Worm (Caenorhabditis elegans) whole organism, L3 larva: Measurements from ENCODE around the gene str-178.

Experiments
- R02D3.7 ChIP-seq: fragments of 150-350 bp; optimal IDR thresholded peaks from 2 replicates; lab custom pipeline; 2014; ENCODE audit warnings: missing biosample characterization, missing genetic modification characterization
- ZK546.5 ChIP-seq: sonication (generic microtip); optimal IDR thresholded peaks from 2 replicates; lab custom pipeline; 2017; ENCODE audit warnings: missing biosample characterization, missing genetic modification characterization
- aly-2 ChIP-seq: fragments of 150-350 bp; optimal IDR thresholded peaks from 2 replicates; lab custom pipeline; 2014; ENCODE audit warnings: missing biosample characterization, missing genetic modification characterization
- ama-1 ChIP-seq: fragments of 150-350 bp; optimal IDR thresholded peaks from 2 replicates; lab custom pipeline; 2018
- ceh-16 ChIP-seq: sonication (generic microtip); optimal IDR thresholded peaks from 2 replicates; lab custom pipeline; 2017; ENCODE audit warnings: missing biosample characterization, missing genetic modification characterization
- ceh-9 ChIP-seq: sonication (generic microtip); optimal IDR thresholded peaks from 2 replicates; lab custom pipeline; 2018; ENCODE audit warnings: missing biosample characterization, missing genetic modification characterization
- daf-12 ChIP-seq: fragments of 150-350 bp; optimal IDR thresholded peaks from 2 replicates; lab custom pipeline; 2014; ENCODE audit warnings: missing biosample characterization, missing genetic modification reagents, missing genetic modification characterization
- egl-27 ChIP-seq: sonication (generic microtip); optimal IDR thresholded peaks from 4 replicates; lab custom pipeline; 2017; ENCODE audit warnings: missing biosample characterization, missing genetic modification reagents, missing genetic modification characterization
- egl-5 ChIP-seq: fragments of 150-350 bp; optimal IDR thresholded peaks from 2 replicates; lab custom pipeline; 2017; ENCODE audit warnings: missing biosample characterization, missing genetic modification reagents, missing genetic modification characterization, inconsistent platforms
- elt-1 ChIP-seq: fragments of 150-350 bp; optimal IDR thresholded peaks from 2 replicates; lab custom pipeline; 2014; ENCODE audit warnings: missing biosample characterization, missing genetic modification characterization
- elt-2 ChIP-seq: sonication (generic microtip); optimal IDR thresholded peaks from 2 replicates; lab custom pipeline; 2016; ENCODE audit warnings: missing genetic modification reagents, mild to moderate bottlenecking, missing genetic modification characterization, missing compliant biosample characterization
- elt-3 ChIP-seq, 3 experiments: fragments of 150-350 bp in 1 of 3; sonication (generic microtip) in 2 of 3; optimal IDR thresholded peaks; 2 replicates in 2 of 3; 4 replicates in 1 of 3; lab custom pipeline; 2014 to 2017; ENCODE audit warnings: missing biosample characterization in 3 of 3, missing genetic modification characterization in 3 of 3
- eor-1 ChIP-seq, 2 experiments: fragments of 150-350 bp; optimal IDR thresholded peaks; 2 replicates each; lab custom pipeline; 2014 to 2018; ENCODE audit warnings: missing biosample characterization in 2 of 2, missing genetic modification characterization in 2 of 2
- fkh-10 ChIP-seq: sonication (generic microtip); optimal IDR thresholded peaks from 2 replicates; lab custom pipeline; 2017; ENCODE audit warnings: missing biosample characterization, missing genetic modification reagents, missing genetic modification characterization
- fkh-2 ChIP-seq: fragments of 150-350 bp; optimal IDR thresholded peaks from 2 replicates; lab custom pipeline; 2014; ENCODE audit warnings: missing biosample characterization, missing genetic modification reagents, missing genetic modification characterization
- fos-1 ChIP-seq: fragments of 150-350 bp; optimal IDR thresholded peaks from 2 replicates; lab custom pipeline; 2014; ENCODE audit warnings: missing biosample characterization, missing genetic modification characterization
- hmg-11 ChIP-seq: sonication (generic microtip); optimal IDR thresholded peaks from 2 replicates; lab custom pipeline; 2016; ENCODE audit warnings: missing genetic modification characterization, missing compliant biosample characterization
- jun-1 ChIP-seq: fragments of 150-350 bp; optimal IDR thresholded peaks from 2 replicates; lab custom pipeline; 2014; ENCODE audit warnings: missing biosample characterization, missing genetic modification reagents, missing genetic modification characterization
- lin-15B ChIP-seq: fragments of 150-350 bp; optimal IDR thresholded peaks from 2 replicates; lab custom pipeline; 2014; ENCODE audit warnings: missing biosample characterization, missing genetic modification characterization
- lin-39 ChIP-seq: fragments of 150-350 bp; optimal IDR thresholded peaks from 2 replicates; lab custom pipeline; 2018; ENCODE audit warnings: missing biosample characterization, missing genetic modification reagents, missing genetic modification characterization
- lsy-12 ChIP-seq: sonication (generic microtip); optimal IDR thresholded peaks from 2 replicates; lab custom pipeline; 2016; ENCODE audit warnings: mild to moderate bottlenecking, missing genetic modification characterization, missing compliant biosample characterization
- mdl-1 ChIP-seq: fragments of 150-350 bp; optimal IDR thresholded peaks from 2 replicates; lab custom pipeline; 2014; ENCODE audit warnings: missing biosample characterization, missing genetic modification characterization
- nfya-1 ChIP-seq: sonication (generic microtip); optimal IDR thresholded peaks from 2 replicates; lab custom pipeline; 2017; ENCODE audit warnings: missing genetic modification characterization, mild to moderate bottlenecking, missing compliant biosample characterization, antibody characterized with exemption, moderate library complexity; ENCODE audit not compliant: insufficient read depth
- nhr-11 ChIP-seq: fragments of 150-350 bp; optimal IDR thresholded peaks from 2 replicates; lab custom pipeline; 2014; ENCODE audit warnings: missing biosample characterization, missing genetic modification characterization
- nhr-25 ChIP-seq: sonication (generic microtip); optimal IDR thresholded peaks from 2 replicates; lab custom pipeline; 2017; ENCODE audit warnings: missing biosample characterization, missing genetic modification characterization
- nhr-28 ChIP-seq: fragments of 150-350 bp; optimal IDR thresholded peaks from 2 replicates; lab custom pipeline; 2014; ENCODE audit warnings: missing biosample characterization, missing genetic modification characterization
- nhr-43 ChIP-seq: sonication (generic microtip); optimal IDR thresholded peaks from 2 replicates; lab custom pipeline; 2016; ENCODE audit warnings: mild to moderate bottlenecking, missing genetic modification characterization, missing compliant biosample characterization; ENCODE audit not compliant: poor library complexity, severe bottlenecking
- nhr-67 ChIP-seq: fragments of 150-350 bp; optimal IDR thresholded peaks from 2 replicates; lab custom pipeline; 2014; ENCODE audit warnings: missing biosample characterization, missing genetic modification characterization
- nhr-76 ChIP-seq: fragments of 150-350 bp; sonication (generic microtip); optimal IDR thresholded peaks from 5 replicates; lab custom pipeline; 2014; ENCODE audit warnings: missing biosample characterization, missing genetic modification characterization
- nhr-77 ChIP-seq: fragments of 150-350 bp; optimal IDR thresholded peaks from 2 replicates; lab custom pipeline; 2014; ENCODE audit warnings: missing biosample characterization, missing genetic modification characterization
- pha-4 ChIP-seq: fragments of 150-350 bp; optimal IDR thresholded peaks from 2 replicates; lab custom pipeline; 2014; ENCODE audit warnings: missing biosample characterization, missing genetic modification reagents, missing genetic modification characterization
- snpc-4 ChIP-seq: fragments of 150-350 bp; optimal IDR thresholded peaks from 2 replicates; lab custom pipeline; 2014; ENCODE audit warnings: missing biosample characterization, missing genetic modification characterization
- tbx-2 ChIP-seq: sonication (generic microtip); optimal IDR thresholded peaks from 2 replicates; lab custom pipeline; 2016; ENCODE audit warnings: mild to moderate bottlenecking, missing genetic modification characterization, missing compliant biosample characterization
- unc-39 ChIP-seq: sonication (generic microtip); optimal IDR thresholded peaks from 4 replicates; lab custom pipeline; 2017; ENCODE audit warnings: missing biosample characterization, missing genetic modification characterization
- unc-62 ChIP-seq: fragments of 150-350 bp; sonication (generic microtip); optimal IDR thresholded peaks from 4 replicates; lab custom pipeline; 2014; ENCODE audit warnings: missing biosample characterization, missing genetic modification reagents, missing genetic modification characterization
- ztf-4 ChIP-seq: fragments of 150-350 bp; optimal IDR thresholded peaks from 2 replicates; lab custom pipeline; 2014; ENCODE audit warnings: missing biosample characterization, missing genetic modification characterization

Gene str-178

ce11 chrV:12704077-12704476, 12.3 kb downstream of the str-178 start, which contains the start of gene R11D1.1:
R11D1.1 (plus strand) TSS chrV:12704377.
- TF ChIP-seq nhr-76 (tag; lab: Kevin White, UChicago) (no peak), ztf-4 (tag; lab: Kevin White, UChicago) (no peak), fos-1 (tag; lab: Kevin White, UChicago) (no peak), egl-5 (tag; lab: Kevin White, UChicago) (no peak), aly-2 (tag; lab: Kevin White, UChicago) (no peak), snpc-4 (tag; lab: Kevin White, UChicago) (no peak), jun-1 (tag; lab: Kevin White, UChicago) (no peak), lin-15B (tag; lab: Kevin White, UChicago) (no peak), lin-39 (no peak), elt-1 (tag; lab: Kevin White, UChicago) (no peak), ceh-16 (tag; lab: Kevin White, UChicago) (no peak), nhr-43 (no peak), nhr-11 (tag; lab: Kevin White, UChicago) (no peak), unc-62 (GFP tag; lab: Kevin White, UChicago) (no peak)
- TF ChIP-seq, all 47 proteins: peak for 0

- TF ChIP-seq fkh-2 (no peak), egl-5 (tag; lab: Kevin White, UChicago) (no peak)
These were observed 14.7 kb downstream of the str-178 start for ce11 chrV:12701613-12702012.

- peak; percentile 16 for TF ChIP-seq jun-1 (tag; lab: Kevin White, UChicago)
- no peak for TF ChIP-seq nhr-11 (tag; lab: Kevin White, UChicago)
- peak; percentile 17 for TF ChIP-seq snpc-4 (tag; lab: Kevin White, UChicago)
- no peak for TF ChIP-seq fkh-10 (GFP tag; lab: Kevin White, UChicago)
- peak; percentile 34 for TF ChIP-seq nfya-1 (tag; lab: Kevin White, UChicago)
- TF ChIP-seq lin-15B (tag; lab: Kevin White, UChicago) = peak; percentile 51
- TF ChIP-seq hmg-11 = peak; percentile 22
- TF ChIP-seq pha-4 = peak; percentile 36
These were observed 18.9 kb downstream of the str-178 start, which contains the start of gene istr-1 for ce11 chrV:12697364-12697901. istr-1 (plus strand) TSS chrV:12697858.

- TF ChIP-seq eor-1 (tag; optimal IDR thresholded peaks at IDR 0.05; lab: Kevin White, UChicago) (no peak), aly-2 (tag; lab: Kevin White, UChicago) (no peak), nhr-28 (tag; lab: Kevin White, UChicago) (no peak), unc-39 (no peak), elt-3 (tag; optimal IDR thresholded peaks at IDR 0.05; lab: Kevin White, UChicago) (no peak), unc-62 (GFP tag; lab: Kevin White, UChicago) (no peak), pha-4 (no peak), egl-27 (tag; lab: Kevin White, UChicago) (no peak), nhr-76 (tag; lab: Kevin White, UChicago) (no peak), ZK546.5 (tag; lab: Kevin White, UChicago) (no peak), ceh-9 (tag; lab: Kevin White, UChicago) (no peak), egl-5 (tag; lab: Kevin White, UChicago) (no peak), nhr-77 (tag; lab: Kevin White, UChicago) (no peak)
These were observed 19.6 kb downstream of the str-178 start for ce11 chrV:12696790-12697189.

- TF ChIP-seq elt-2 (tag; lab: Kevin White, UChicago) = no peak
- TF ChIP-seq nhr-25 = no peak
- no peak for TF ChIP-seq snpc-4 (tag; lab: Kevin White, UChicago)
- no peak for TF ChIP-seq nfya-1 (tag; lab: Kevin White, UChicago)
- peak; percentile 3 for TF ChIP-seq hmg-11
These were observed 20.4 kb downstream of the str-178 start, which contains the start of gene K10C8.4 for ce11 chrV:12695968-12696367. K10C8.4 (plus strand) TSS chrV:12696268.

- TF ChIP-seq mdl-1 (tag; lab: Kevin White, UChicago) (no peak), nhr-67 (no peak), lin-15B (tag; lab: Kevin White, UChicago) (no peak), R02D3.7 (no peak), aly-2 (tag; lab: Kevin White, UChicago) (no peak), daf-12 (tag; lab: Kevin White, UChicago) (no peak), tbx-2 (no peak), nhr-43 (no peak), ama-1 (lab: Kevin White, UChicago) (no peak), hmg-11 (no peak), ceh-9 (tag; lab: Kevin White, UChicago) (no peak), egl-27 (tag; lab: Kevin White, UChicago) (no peak), elt-1 (tag; lab: Kevin White, UChicago) (no peak), lsy-12 (tag; lab: Kevin White, UChicago) (no peak)
These were observed 21.2 kb downstream of the str-178 start, which contains the start of gene parn-1 for ce11 chrV:12695155-12695554. parn-1 (minus strand) TSS chrV:12695255.
